Worm (Caenorhabditis elegans): ENCODE data around the gene hpo-19.
A peak's percentile ranks its signal among the peaks of the same experiment; 100 is the strongest.

The hpo-19 gene

DNA sequence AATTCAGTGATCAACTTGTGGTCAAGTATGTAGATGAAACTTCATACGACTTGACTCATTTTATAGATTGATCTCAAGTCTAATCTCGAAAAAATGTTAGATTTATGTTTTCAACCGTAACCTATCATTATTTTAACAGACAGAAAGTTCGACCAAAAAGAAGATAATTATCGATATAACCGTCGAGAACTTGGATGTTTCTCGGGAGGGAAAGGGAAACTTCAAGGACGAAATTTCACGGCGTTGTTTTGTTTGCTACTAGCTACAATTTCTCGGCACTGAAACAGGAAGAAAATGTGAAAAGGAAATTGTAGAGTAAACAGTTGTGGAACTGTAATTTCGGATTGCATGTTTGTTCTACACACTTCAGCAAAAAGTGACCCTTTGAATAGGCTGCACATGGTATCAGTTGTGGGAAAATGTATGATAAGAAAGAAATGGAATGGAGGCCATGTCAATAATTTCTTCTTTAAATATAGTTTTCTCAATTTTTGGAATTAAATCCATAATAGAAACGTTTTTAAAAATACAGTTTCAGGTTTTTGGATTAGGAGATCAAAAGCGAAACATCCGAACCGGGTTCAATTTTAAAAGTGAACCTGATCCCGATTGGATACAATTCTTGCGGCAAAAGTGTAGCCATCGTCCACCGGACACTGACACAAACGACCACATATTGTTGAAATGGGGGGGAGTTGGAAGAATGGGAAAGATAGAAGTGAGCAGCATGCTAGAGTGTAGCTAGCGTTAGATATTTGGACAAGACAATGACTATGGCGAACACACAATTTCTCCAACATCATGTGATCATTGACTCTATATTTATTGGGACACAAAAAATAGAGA is 5.7 kb upstream of the hpo-19 start:
- TF ChIP-seq lin-13 (GFP tag; optimal IDR thresholded peaks at IDR 0.05) (no peak), sma-9 (GFP tag; optimal IDR thresholded peaks at IDR 0.05) (peak; percentile 26), sma-9 (tag; optimal IDR thresholded peaks at IDR 0.05) (no peak), ceh-16 (tag; optimal IDR thresholded peaks at IDR 0.05) (no peak), nhr-129 (tag; optimal IDR thresholded peaks at IDR 0.05) (peak; percentile 18), crh-2 (tag; optimal IDR thresholded peaks at IDR 0.05) (peak; percentile 21), blmp-1 (tag; optimal IDR thresholded peaks at IDR 0.05; ENCODE audit: insufficient read depth) (peak; percentile 3), ceh-82 (tag; optimal IDR thresholded peaks at IDR 0.05) (no peak), sma-3 (GFP tag; optimal IDR thresholded peaks at IDR 0.05) (peak; percentile 49)

DNA sequence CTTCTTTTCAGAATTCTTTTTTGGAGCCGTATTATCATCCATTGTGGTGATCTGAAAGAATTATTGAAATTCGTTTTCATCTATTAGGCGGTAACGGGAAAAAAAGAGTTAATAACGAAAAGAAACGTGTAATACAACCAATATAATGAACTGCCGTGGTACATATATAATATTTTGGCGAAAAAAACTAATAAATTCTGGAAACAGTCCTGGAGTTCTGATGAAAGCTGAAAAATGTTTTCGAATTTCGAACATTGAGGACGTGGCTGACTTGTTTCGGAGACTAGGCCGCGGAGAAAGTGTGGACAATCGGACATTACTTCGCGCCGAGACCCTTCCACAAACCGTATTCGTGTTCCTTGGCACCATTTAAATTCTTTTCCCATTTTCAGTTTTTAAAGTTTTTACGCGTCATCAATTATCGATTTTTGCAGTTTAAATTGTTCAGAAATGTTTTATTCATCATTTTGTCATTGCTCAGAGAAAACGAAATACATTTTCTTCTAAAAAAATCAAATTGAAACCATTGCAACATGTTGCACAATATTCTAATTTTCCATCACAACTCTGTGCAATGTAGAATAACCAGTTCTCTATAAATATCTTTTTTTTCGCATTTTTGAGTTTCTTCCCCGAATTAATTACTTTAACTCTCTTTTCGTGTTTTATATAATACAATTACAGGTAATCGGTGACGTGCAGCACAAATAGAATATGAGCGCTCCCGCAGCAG is 2.8 kb upstream of the hpo-19 start, which contains the start of the genes gad-1 and erfa-1:
gad-1 (minus strand) TSS at position 51 of the 733 bp plus-strand sequence.
erfa-1 (plus strand) TSS at position 683 of the 733 bp plus-strand sequence.
- TF ChIP-seq nhr-10 (tag; optimal IDR thresholded peaks at IDR 0.05), result no peak
- no peak for TF ChIP-seq nhr-12 (tag; optimal IDR thresholded peaks at IDR 0.05)
- TF ChIP-seq unc-55 (GFP tag; optimal IDR thresholded peaks at IDR 0.05), result peak; percentile 84
- TF ChIP-seq Y55F3AM.14 (GFP tag; optimal IDR thresholded peaks at IDR 0.05), result no peak
- TF ChIP-seq zag-1 (tag; optimal IDR thresholded peaks at IDR 0.05), result no peak
- TF ChIP-seq nhr-21 (tag; optimal IDR thresholded peaks at IDR 0.05), result peak; percentile 46
- TF ChIP-seq nhr-23 (tag; optimal IDR thresholded peaks at IDR 0.05), result no peak
- no peak for TF ChIP-seq elt-1 (tag; optimal IDR thresholded peaks at IDR 0.05)
- peak; percentile 24 for TF ChIP-seq lin-13 (GFP tag; optimal IDR thresholded peaks at IDR 0.05)
- TF ChIP-seq nhr-11 (tag; optimal IDR thresholded peaks at IDR 0.05), result no peak
- TF ChIP-seq unc-39 (tag; optimal IDR thresholded peaks at IDR 0.05), result no peak
- peak; percentile 2 for TF ChIP-seq F13H6.1 (tag; optimal IDR thresholded peaks at IDR 0.05)
- TF ChIP-seq unc-62 (GFP tag; optimal IDR thresholded peaks at IDR 0.05), result no peak
- TF ChIP-seq lin-39 (tag; optimal IDR thresholded peaks at IDR 0.05), result no peak
- TF ChIP-seq nhr-237 (tag; optimal IDR thresholded peaks at IDR 0.05), result no peak
- no peak for TF ChIP-seq snpc-4 (tag; optimal IDR thresholded peaks at IDR 0.05)
- TF ChIP-seq sma-3 (GFP tag; optimal IDR thresholded peaks at IDR 0.05), result peak; percentile 26
- TF ChIP-seq alr-1 (tag; optimal IDR thresholded peaks at IDR 0.05), result no peak
- peak; percentile 60 for TF ChIP-seq sma-9 (GFP tag; optimal IDR thresholded peaks at IDR 0.05)
- TF ChIP-seq sma-9 (tag; optimal IDR thresholded peaks at IDR 0.05), result no peak
- no peak for TF ChIP-seq fos-1 (tag; optimal IDR thresholded peaks at IDR 0.05)
- peak; percentile 24 to 91 for TF ChIP-seq lsy-2 (tag; optimal IDR thresholded peaks at IDR 0.05)
- TF ChIP-seq aly-2 (tag; optimal IDR thresholded peaks at IDR 0.05), result no peak
- peak; percentile 38 for TF ChIP-seq nhr-25 (tag; optimal IDR thresholded peaks at IDR 0.05)
- TF ChIP-seq R02D3.7 (tag; optimal IDR thresholded peaks at IDR 0.05), result no peak
- TF ChIP-seq mab-5 (tag; optimal IDR thresholded peaks at IDR 0.05), result no peak
- no peak for TF ChIP-seq ztf-4 (tag; optimal IDR thresholded peaks at IDR 0.05)
- TF ChIP-seq ztf-1 (GFP tag; conservative IDR thresholded peaks at IDR 0.05), result no peak
- TF ChIP-seq crh-2 (tag; optimal IDR thresholded peaks at IDR 0.05), result peak; percentile 65
- no peak for TF ChIP-seq dmd-4 (tag; optimal IDR thresholded peaks at IDR 0.05)
- no peak for TF ChIP-seq mdl-1 (tag; optimal IDR thresholded peaks at IDR 0.05)
- TF ChIP-seq ZK546.5 (tag; optimal IDR thresholded peaks at IDR 0.05), result no peak
- no peak for TF ChIP-seq nhr-77 (tag; optimal IDR thresholded peaks at IDR 0.05)
- no peak for TF ChIP-seq sem-4 (tag; optimal IDR thresholded peaks at IDR 0.05)
- TF ChIP-seq ceh-16 (tag; optimal IDR thresholded peaks at IDR 0.05), result no peak
- no peak for TF ChIP-seq skn-1 (tag; optimal IDR thresholded peaks at IDR 0.05)
- TF ChIP-seq ceh-82 (tag; optimal IDR thresholded peaks at IDR 0.05), result no peak
- peak; percentile 60 for TF ChIP-seq C34F6.9 (tag; optimal IDR thresholded peaks at IDR 0.05)
- TF ChIP-seq lin-11 (tag; optimal IDR thresholded peaks at IDR 0.05), result peak; percentile 16
- TF ChIP-seq ama-1 (optimal IDR thresholded peaks at IDR 0.05), result no peak
- no peak for TF ChIP-seq ztf-11 (tag; optimal IDR thresholded peaks at IDR 0.05)
- no peak for TF ChIP-seq egl-27 (tag; optimal IDR thresholded peaks at IDR 0.05)
- peak; percentile 71 for TF ChIP-seq nhr-129 (tag; optimal IDR thresholded peaks at IDR 0.05)
- no peak for TF ChIP-seq nhr-6 (tag; optimal IDR thresholded peaks at IDR 0.05)

Measured in whole organism, L2 larva.